Fruit fly (Drosophila melanogaster): ENCODE data around the gene CAH4.

The CAH4 gene

dm6 chr3R:24829887-24830351 lies 27.4 kb downstream of the CAH4 start, which contains the start of the genes Kaz and CG43273 (continued):
- no peak for TF ChIP-seq Gug (GFP tag; IDR thresholded peaks at IDR 0.05)
- TF ChIP-seq Smox (GFP tag; optimal IDR thresholded peaks at IDR 0.05): peak; percentile 61
- no peak for TF ChIP-seq Eip75B (GFP tag; optimal IDR thresholded peaks at IDR 0.05)
- TF ChIP-seq Ets21C (GFP tag; optimal IDR thresholded peaks at IDR 0.05): peak; percentile 36
- TF ChIP-seq achi (GFP tag; optimal IDR thresholded peaks at IDR 0.05): no peak
- TF ChIP-seq dac (GFP tag; optimal IDR thresholded peaks at IDR 0.05): no peak
- no peak for TF ChIP-seq spab (GFP tag; optimal IDR thresholded peaks at IDR 0.05)
- TF ChIP-seq CG8119 (GFP tag; IDR thresholded peaks at IDR 0.05): no peak
- peak; percentile 66 for TF ChIP-seq CG10631 (GFP tag; optimal IDR thresholded peaks at IDR 0.05)
- peak; percentile 19 for TF ChIP-seq CG11902 (GFP tag; optimal IDR thresholded peaks at IDR 0.05)
- TF ChIP-seq lz (GFP tag; optimal IDR thresholded peaks at IDR 0.05): peak; percentile 60
- no peak for TF ChIP-seq CG15336 (GFP tag; IDR thresholded peaks at IDR 0.05)
- no peak for TF ChIP-seq CG11294 (GFP tag; IDR thresholded peaks at IDR 0.05)
- no peak for TF ChIP-seq esn (GFP tag; optimal IDR thresholded peaks at IDR 0.05)
- TF ChIP-seq Hr39 (GFP tag; optimal IDR thresholded peaks at IDR 0.05): peak; percentile 26
- no peak for TF ChIP-seq CG1621 (tag; optimal IDR thresholded peaks at IDR 0.05)
- no peak for TF ChIP-seq Lpt (GFP tag; optimal IDR thresholded peaks at IDR 0.05)
- peak; percentile 4 for TF ChIP-seq CG8632 (GFP tag; optimal IDR thresholded peaks at IDR 0.05)
- no peak for TF ChIP-seq CG4318 (GFP tag; optimal IDR thresholded peaks at IDR 0.05)
- no peak for TF ChIP-seq CG6808 (GFP tag; optimal IDR thresholded peaks at IDR 0.05)
- TF ChIP-seq fd59A (GFP tag; optimal IDR thresholded peaks at IDR 0.05): peak; percentile 6
- TF ChIP-seq Sox102F (GFP tag; optimal IDR thresholded peaks at IDR 0.05): no peak
- no peak for TF ChIP-seq fd85E (GFP tag; optimal IDR thresholded peaks at IDR 0.05)

dm6 chr3R:24828234-24828633 lies 29.1 kb downstream of the CAH4 start, which contains the start of gene RabX4:
Gene RabX4, minus strand, starts transcription at chr3R:24828409.
- no peak for TF ChIP-seq CG6854 (GFP tag; optimal IDR thresholded peaks at IDR 0.05)
- peak; percentile 57 for TF ChIP-seq svp (GFP tag)

dm6 chr3R:24825548-24825947 lies 31.8 kb downstream of the CAH4 start, which contains the start of gene niki:
Gene niki, minus strand, starts transcription at chr3R:24825648.
- no peak for TF ChIP-seq lz (GFP tag; optimal IDR thresholded peaks at IDR 0.05)
- no peak for TF ChIP-seq CG11294 (GFP tag; IDR thresholded peaks at IDR 0.05)
- no peak for TF ChIP-seq ss (GFP tag; optimal IDR thresholded peaks at IDR 0.05)
- no peak for TF ChIP-seq svp (GFP tag)
- no peak for TF ChIP-seq pdm3 (GFP tag; optimal IDR thresholded peaks at IDR 0.05)
- no peak for TF ChIP-seq Eip75B (GFP tag; optimal IDR thresholded peaks at IDR 0.05)
- no peak for TF ChIP-seq topi (GFP tag; optimal IDR thresholded peaks at IDR 0.05)
- no peak for TF ChIP-seq CG6163 (GFP tag; IDR thresholded peaks at IDR 0.05)
- no peak for TF ChIP-seq CG10669 (GFP tag; optimal IDR thresholded peaks at IDR 0.05)
- TF ChIP-seq eg (GFP tag; IDR thresholded peaks at IDR 0.05): no peak
- TF ChIP-seq spab (GFP tag; optimal IDR thresholded peaks at IDR 0.05): no peak
- TF ChIP-seq Hr4 (GFP tag; optimal IDR thresholded peaks at IDR 0.05): no peak
- no peak for TF ChIP-seq fd59A (GFP tag; optimal IDR thresholded peaks at IDR 0.05)
- TF ChIP-seq CG4318 (GFP tag; optimal IDR thresholded peaks at IDR 0.05): no peak
- TF ChIP-seq Blimp-1 (GFP tag; optimal IDR thresholded peaks at IDR 0.05): no peak

- TF ChIP-seq Sox102F (GFP tag; optimal IDR thresholded peaks at IDR 0.05) (no peak), CG11294 (GFP tag; IDR thresholded peaks at IDR 0.05) (no peak), CG10631 (GFP tag; optimal IDR thresholded peaks at IDR 0.05) (no peak), fd59A (GFP tag; optimal IDR thresholded peaks at IDR 0.05) (no peak), Ets96B (tag; optimal IDR thresholded peaks at IDR 0.05) (no peak)
Observed at dm6 chr3R:24823061-24823460, 34.3 kb downstream of the CAH4 start.
